Worm (Caenorhabditis elegans) whole organism, L2 larva: ENCODE data around the gene K10D6.3.

ENCODE experiments used
- R02D3.7 ChIP-seq: fragments of 150-350 bp; optimal IDR thresholded peaks from 2 replicates; lab custom pipeline; 2014; ENCODE audit warnings: missing biosample characterization, missing genetic modification characterization
- ZK546.5 ChIP-seq: sonication (generic microtip); optimal IDR thresholded peaks from 2 replicates; lab custom pipeline; 2017; ENCODE audit warnings: missing biosample characterization, missing genetic modification characterization
- alr-1 ChIP-seq: fragments of 150-350 bp; optimal IDR thresholded peaks from 2 replicates; lab custom pipeline; 2014; ENCODE audit warnings: missing biosample characterization, missing genetic modification characterization
- aly-2 ChIP-seq: fragments of 150-350 bp; optimal IDR thresholded peaks from 2 replicates; lab custom pipeline; 2014; ENCODE audit warnings: missing biosample characterization, missing genetic modification characterization
- ama-1 ChIP-seq: fragments of 150-350 bp; optimal IDR thresholded peaks from 2 replicates; lab custom pipeline; 2018; ENCODE audit warnings: inconsistent platforms
- blmp-1 ChIP-seq: sonication (generic microtip); optimal IDR thresholded peaks from 2 replicates; lab custom pipeline; 2017; ENCODE audit warnings: missing genetic modification characterization, mild to moderate bottlenecking, missing compliant biosample characterization, antibody characterized with exemption, moderate library complexity; ENCODE audit not compliant: insufficient read depth
- ceh-16 ChIP-seq: fragments of 150-350 bp; optimal IDR thresholded peaks from 2 replicates; lab custom pipeline; 2014; ENCODE audit warnings: missing biosample characterization, missing genetic modification characterization
- ceh-82 ChIP-seq: fragments of 150-350 bp; optimal IDR thresholded peaks from 2 replicates; lab custom pipeline; 2014; ENCODE audit warnings: missing biosample characterization, missing genetic modification characterization
- dmd-4 ChIP-seq: sonication (generic microtip); optimal IDR thresholded peaks from 2 replicates; lab custom pipeline; 2017; ENCODE audit warnings: missing biosample characterization, missing genetic modification characterization
- elt-3 ChIP-seq: sonication (generic microtip); optimal IDR thresholded peaks from 2 replicates; lab custom pipeline; 2017; ENCODE audit warnings: missing biosample characterization, missing genetic modification characterization
- fos-1 ChIP-seq: fragments of 150-350 bp; optimal IDR thresholded peaks from 2 replicates; lab custom pipeline; 2014; ENCODE audit warnings: missing biosample characterization, missing genetic modification characterization
- gmeb-1 ChIP-seq: fragments of 150-350 bp; optimal IDR thresholded peaks from 2 replicates; lab custom pipeline; 2014; ENCODE audit warnings: missing biosample characterization, missing genetic modification characterization
- lin-13 ChIP-seq: fragments of 150-350 bp; optimal IDR thresholded peaks from 2 replicates; lab custom pipeline; 2014; ENCODE audit warnings: missing biosample characterization, missing genetic modification reagents, missing genetic modification characterization
- lin-39 ChIP-seq: fragments of 150-350 bp; optimal IDR thresholded peaks from 2 replicates; lab custom pipeline; 2014; ENCODE audit warnings: missing biosample characterization, missing genetic modification reagents, missing genetic modification characterization
- lsy-2 ChIP-seq, 2 experiments: fragments of 150-350 bp in 1 of 2; sonication (generic microtip) in 1 of 2; optimal IDR thresholded peaks; 2 replicates each; lab custom pipeline; 2014 to 2017; ENCODE audit warnings: missing biosample characterization in 2 of 2, missing genetic modification characterization in 2 of 2
- mbf-1 ChIP-seq: sonication (generic microtip); optimal IDR thresholded peaks from 2 replicates; lab custom pipeline; 2017; ENCODE audit warnings: missing biosample characterization, missing genetic modification characterization
- nhr-11 ChIP-seq: fragments of 150-350 bp; optimal IDR thresholded peaks from 2 replicates; lab custom pipeline; 2014; ENCODE audit warnings: missing biosample characterization, missing genetic modification characterization
- nhr-12 ChIP-seq: fragments of 150-350 bp; optimal IDR thresholded peaks from 2 replicates; lab custom pipeline; 2014; ENCODE audit warnings: missing biosample characterization, missing genetic modification characterization
- nhr-129 ChIP-seq: fragments of 150-350 bp; optimal IDR thresholded peaks from 2 replicates; lab custom pipeline; 2014; ENCODE audit warnings: missing biosample characterization, missing genetic modification characterization
- nhr-21 ChIP-seq: fragments of 150-350 bp; optimal IDR thresholded peaks from 2 replicates; lab custom pipeline; 2014; ENCODE audit warnings: missing biosample characterization, missing genetic modification characterization
- nhr-23 ChIP-seq: fragments of 150-350 bp; optimal IDR thresholded peaks from 2 replicates; lab custom pipeline; 2014; ENCODE audit warnings: missing biosample characterization, missing genetic modification reagents, missing genetic modification characterization
- nhr-237 ChIP-seq: fragments of 150-350 bp; optimal IDR thresholded peaks from 2 replicates; lab custom pipeline; 2014; ENCODE audit warnings: missing biosample characterization, missing genetic modification characterization
- nhr-25 ChIP-seq: fragments of 150-350 bp; sonication (generic microtip); optimal IDR thresholded peaks from 3 replicates; lab custom pipeline; 2014; ENCODE audit warnings: missing biosample characterization, missing genetic modification characterization
- nhr-77 ChIP-seq: fragments of 150-350 bp; optimal IDR thresholded peaks from 2 replicates; lab custom pipeline; 2014; ENCODE audit warnings: missing biosample characterization, missing genetic modification characterization
- peb-1 ChIP-seq: fragments of 150-350 bp; optimal IDR thresholded peaks from 2 replicates; lab custom pipeline; 2014; ENCODE audit warnings: missing biosample characterization, missing genetic modification characterization
- sem-4 ChIP-seq: fragments of 150-350 bp; optimal IDR thresholded peaks from 2 replicates; lab custom pipeline; 2014; ENCODE audit warnings: missing biosample characterization, missing genetic modification reagents, missing genetic modification characterization
- sma-9 ChIP-seq, 2 experiments: fragments of 150-350 bp in 1 of 2; sonication (generic microtip) in 1 of 2; optimal IDR thresholded peaks; 2 replicates each; lab custom pipeline; 2014 to 2016; ENCODE audit warnings: missing genetic modification characterization in 2 of 2, mild to moderate bottlenecking in 1 of 2, missing biosample characterization in 1 of 2, missing compliant biosample characterization in 1 of 2, missing genetic modification reagents in 1 of 2, moderate library complexity in 1 of 2
- unc-39 ChIP-seq: fragments of 150-350 bp; optimal IDR thresholded peaks from 2 replicates; lab custom pipeline; 2014; ENCODE audit warnings: missing biosample characterization, missing genetic modification characterization
- unc-62 ChIP-seq: fragments of 150-350 bp; optimal IDR thresholded peaks from 2 replicates; lab custom pipeline; 2014; ENCODE audit warnings: missing biosample characterization, missing genetic modification reagents, missing genetic modification characterization
- zag-1 ChIP-seq: fragments of 150-350 bp; optimal IDR thresholded peaks from 2 replicates; lab custom pipeline; 2014; ENCODE audit warnings: missing biosample characterization, missing genetic modification characterization
- ztf-1 ChIP-seq: fragments of 200-800 bp; sonication (Bioruptor generic); conservative IDR thresholded peaks from 2 replicates; pipeline ENCODE4 v1.3.6; 2022; ENCODE audit warnings: missing genetic modification characterization, missing compliant biosample characterization
- ztf-11 ChIP-seq: sonication (generic microtip); optimal IDR thresholded peaks from 2 replicates; lab custom pipeline; 2017; ENCODE audit warnings: missing biosample characterization, missing genetic modification characterization
- ztf-4 ChIP-seq: fragments of 150-350 bp; optimal IDR thresholded peaks from 2 replicates; lab custom pipeline; 2014; ENCODE audit warnings: missing biosample characterization, missing genetic modification characterization

K10D6.3 gene

DNA sequence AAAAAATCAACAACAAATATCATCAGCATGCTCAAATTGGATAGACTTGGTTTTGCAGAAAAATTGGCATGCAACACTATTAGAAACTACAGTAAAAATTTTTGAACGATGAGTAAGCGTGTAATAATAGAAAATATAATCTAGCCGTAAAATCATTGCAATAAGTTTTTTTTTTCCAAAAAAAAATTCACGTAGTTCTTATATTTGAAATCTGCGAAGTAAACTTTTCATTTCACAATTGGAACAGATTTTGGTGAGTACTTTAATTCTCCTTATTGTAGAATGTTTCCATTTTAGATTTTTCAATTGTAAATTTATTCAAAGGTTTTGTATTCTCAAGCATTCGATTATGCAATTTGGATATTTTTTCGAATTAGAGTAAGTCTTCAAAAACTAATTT is at the start of gene K10D6.3:
TSS of gene K10D6.3 (plus strand) at position 301 of the 400 bp plus-strand sequence.
- TF ChIP-seq lin-39 (no peak), R02D3.7 (tag; lab: Kevin White, UChicago) (no peak)

ce11 chrV:11152333-11152732 is 48.1 kb upstream of the K10D6.3 start, which contains the start of gene srg-39:
Gene srg-39, minus strand, starts transcription at chrV:11152433.
- no peak for TF ChIP-seq blmp-1

- TF ChIP-seq nhr-129 (tag; lab: Kevin White, UChicago) (no peak), ama-1 (no peak), unc-39 (tag; lab: Kevin White, UChicago) (no peak), gmeb-1 (tag; lab: Kevin White, UChicago) (no peak), aly-2 (tag; lab: Kevin White, UChicago) (no peak), zag-1 (tag; lab: Kevin White, UChicago) (no peak), nhr-237 (no peak)
These were observed 44.9 kb upstream of the K10D6.3 start, which contains the start of gene srg-38 for ce11 chrV:11155553-11155952. Gene srg-38, minus strand, starts transcription at chrV:11155653.

ce11 chrV:11156589-11156988 is 43.8 kb upstream of the K10D6.3 start:
- TF ChIP-seq unc-62 (GFP tag; lab: Kevin White, UChicago) (no peak), sma-9 (GFP tag; optimal IDR thresholded peaks at IDR 0.05; lab: Kevin White, UChicago) (no peak), sma-9 (tag; optimal IDR thresholded peaks at IDR 0.05; lab: Kevin White, UChicago) (no peak)

DNA sequence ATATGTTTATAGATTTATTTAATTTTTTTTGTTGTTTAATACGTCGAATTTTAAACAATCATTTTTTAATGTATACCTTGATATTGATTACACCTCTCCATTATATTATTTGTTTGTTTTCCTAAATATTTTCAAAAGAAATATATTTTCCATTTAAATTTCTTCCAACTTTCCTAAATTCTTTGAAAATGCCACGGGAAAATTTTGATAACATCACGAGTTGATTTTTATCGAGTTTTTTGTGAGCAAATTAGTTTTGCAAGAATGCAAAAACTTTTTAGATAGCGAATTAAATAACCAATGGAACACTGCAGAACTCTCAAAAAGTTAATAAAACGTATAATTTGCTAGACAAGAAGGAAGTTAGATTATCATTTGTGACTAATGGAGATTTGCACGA is 42.5 kb upstream of the K10D6.3 start, which contains the start of gene srg-42:
TSS of gene srg-42 (minus strand) at position 101 of the 400 bp plus-strand sequence.
- no peak for TF ChIP-seq ama-1
- TF ChIP-seq lin-39, result no peak
- no peak for TF ChIP-seq ceh-16 (tag; lab: Kevin White, UChicago)
- no peak for TF ChIP-seq aly-2 (tag; lab: Kevin White, UChicago)
- TF ChIP-seq ceh-82 (tag; lab: Kevin White, UChicago), result no peak
- TF ChIP-seq fos-1, result no peak
- TF ChIP-seq nhr-11 (tag; lab: Kevin White, UChicago), result no peak
- no peak for TF ChIP-seq nhr-12 (tag; lab: Kevin White, UChicago)
- TF ChIP-seq ztf-4, result no peak
- no peak for TF ChIP-seq lsy-2 (tag; optimal IDR thresholded peaks at IDR 0.05; lab: Kevin White, UChicago)
- TF ChIP-seq, all 48 proteins: peak for 0

DNA sequence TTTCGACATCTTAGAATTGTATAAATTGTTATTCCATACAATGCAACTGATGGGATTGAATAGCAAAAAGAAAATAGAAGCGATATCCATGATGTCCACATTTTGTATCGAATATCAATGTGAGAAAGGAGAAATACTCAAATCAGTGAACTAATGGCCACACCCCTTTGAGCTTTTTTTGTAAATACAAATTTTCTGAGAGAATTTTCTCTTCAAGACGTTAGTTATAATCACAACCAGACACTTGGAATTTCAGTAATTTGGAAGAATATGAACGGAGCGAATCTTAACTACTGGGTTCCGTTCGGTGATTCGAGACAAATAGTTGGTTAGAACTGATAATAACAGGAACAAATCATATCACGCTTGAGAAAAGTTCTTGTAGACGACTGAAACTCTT is 38.6 kb upstream of the K10D6.3 start, which contains the start of gene srg-41:
TSS of gene srg-41 (minus strand) at position 101 of the 400 bp plus-strand sequence.
- TF ChIP-seq nhr-21 (tag; lab: Kevin White, UChicago), result no peak
- no peak for TF ChIP-seq elt-3 (tag; lab: Kevin White, UChicago)
- TF ChIP-seq ztf-1 (GFP tag; lab: Robert Waterston, UW), result no peak
- no peak for TF ChIP-seq alr-1 (tag; lab: Kevin White, UChicago)
- TF ChIP-seq sem-4 (tag; lab: Kevin White, UChicago), result no peak
- TF ChIP-seq ztf-11 (tag; lab: Kevin White, UChicago), result no peak
- TF ChIP-seq nhr-77 (tag; lab: Kevin White, UChicago), result no peak
- no peak for TF ChIP-seq mbf-1 (tag; lab: Kevin White, UChicago)
- no peak for TF ChIP-seq nhr-25 (tag; lab: Kevin White, UChicago)
- TF ChIP-seq peb-1 (tag; lab: Kevin White, UChicago), result no peak
- no peak for TF ChIP-seq nhr-237
- TF ChIP-seq gmeb-1 (tag; lab: Kevin White, UChicago), result no peak
- TF ChIP-seq ZK546.5 (tag; lab: Kevin White, UChicago), result no peak
- TF ChIP-seq nhr-23, result no peak
- TF ChIP-seq dmd-4 (tag; lab: Kevin White, UChicago), result no peak
- TF ChIP-seq lin-13 (GFP tag; lab: Kevin White, UChicago), result no peak
- no peak for TF ChIP-seq blmp-1
